Fruit fly (Drosophila melanogaster): ENCODE results near the gene Pdss2.
A peak's percentile ranks its signal among the peaks of the same experiment; 100 is the strongest.

The Pdss2 gene

dm6 chr3L:21058651-21059050 lies 30.9 kb downstream of the Pdss2 start (continued):
- TF ChIP-seq HmgZ (tag; optimal IDR thresholded peaks at IDR 0.05) (peak; percentile 37), CG7963 (GFP tag; IDR thresholded peaks at IDR 0.05; ENCODE audit: partially characterized antibody) (0 out of 3 replicates have a peak, but pooled peaks have one; percentile 32), CG12104 (GFP tag; optimal IDR thresholded peaks at IDR 0.05) (no peak), CG6175 (GFP tag; IDR thresholded peaks at IDR 0.05) (0 out of 3 replicates have a peak, but pooled peaks have one; percentile 9), Pdp1 (GFP tag; optimal IDR thresholded peaks at IDR 0.05) (peak in 1 of 2 experiments; percentile 40), luna (GFP tag; optimal IDR thresholded peaks at IDR 0.05) (no peak), CG18476 (GFP tag; optimal IDR thresholded peaks at IDR 0.05) (no peak), prd (optimal IDR thresholded peaks at IDR 0.05) (no peak), prd (GFP tag; IDR thresholded peaks at IDR 0.05) (no peak), Eip74EF (GFP tag; optimal IDR thresholded peaks at IDR 0.05) (peak in 1 of 2 experiments; percentile 52), stwl (tag; optimal IDR thresholded peaks at IDR 0.05) (no peak), CG17385 (GFP tag; optimal IDR thresholded peaks at IDR 0.05) (peak; percentile 85), crp (GFP tag; optimal IDR thresholded peaks at IDR 0.05) (no peak), CG4360 (GFP tag; IDR thresholded peaks at IDR 0.05) (peak; percentile 62), CG1024 (GFP tag; IDR thresholded peaks at IDR 0.05) (no peak), CG14710 (tag; optimal IDR thresholded peaks at IDR 0.05) (no peak), CG6854 (GFP tag; optimal IDR thresholded peaks at IDR 0.05) (peak; percentile 4), Spps (tag; optimal IDR thresholded peaks at IDR 0.05) (no peak), sr (GFP tag; IDR thresholded peaks at IDR 0.05) (peak; percentile 57; the same call in 2 of the 3 replicates), CG3281 (GFP tag; optimal IDR thresholded peaks at IDR 0.05) (no peak), slou (GFP tag; optimal IDR thresholded peaks at IDR 0.05) (no peak), Optix (GFP tag; IDR thresholded peaks at IDR 0.05) (no peak), CoRest (tag; optimal IDR thresholded peaks at IDR 0.05) (no peak), CG9817 (tag; optimal IDR thresholded peaks at IDR 0.05) (no peak), sqz (GFP tag; optimal IDR thresholded peaks at IDR 0.05) (no peak), scrt (GFP tag; optimal IDR thresholded peaks at IDR 0.05) (no peak), CG30403 (GFP tag; optimal IDR thresholded peaks at IDR 0.05) (no peak), CG10274 (GFP tag; optimal IDR thresholded peaks at IDR 0.05) (no peak), Mes4 (GFP tag; optimal IDR thresholded peaks at IDR 0.05) (no peak), nmo (GFP tag; optimal IDR thresholded peaks at IDR 0.05) (no peak), GATAe (GFP tag; conservative IDR thresholded peaks at IDR 0.05) (no peak), Taf1 (GFP tag; IDR thresholded peaks at IDR 0.05) (0 out of 2 replicates have a peak, but pooled peaks have one; percentile 14), sob (GFP tag; IDR thresholded peaks at IDR 0.05) (peak; percentile 47; the same call in 1 of the 2 replicates), CG12299 (tag; optimal IDR thresholded peaks at IDR 0.05) (no peak), CG16813 (GFP tag; IDR thresholded peaks at IDR 0.05; ENCODE audit: partially characterized antibody) (no peak), cwo (GFP tag; optimal IDR thresholded peaks at IDR 0.05) (peak; percentile 7), CG6272 (GFP tag; IDR thresholded peaks at IDR 0.05) (no peak), zen (tag; optimal IDR thresholded peaks at IDR 0.05) (no peak), HLH4C (GFP tag; IDR thresholded peaks at IDR 0.05; ENCODE audit: partially characterized antibody) (no peak), ara (GFP tag; IDR thresholded peaks at IDR 0.05) (no peak), pros (GFP tag; optimal IDR thresholded peaks at IDR 0.05) (no peak), CG8924 (tag; optimal IDR thresholded peaks at IDR 0.05) (peak; percentile 21), ash1 (GFP tag; optimal IDR thresholded peaks at IDR 0.05) (no peak), pnt (GFP tag; optimal IDR thresholded peaks at IDR 0.05) (no peak), CG11456 (GFP tag; IDR thresholded peaks at IDR 0.05) (peak; percentile 72; the same call in 2 of the 3 replicates), wdn (GFP tag; IDR thresholded peaks at IDR 0.05) (no peak), kah (GFP tag; optimal IDR thresholded peaks at IDR 0.05) (peak; percentile 23), CG34224 (GFP tag; IDR thresholded peaks at IDR 0.05; ENCODE audit: partially characterized antibody) (peak; percentile 30; the same call in 1 of the 3 replicates), CG2202 (tag; optimal IDR thresholded peaks at IDR 0.05) (no peak), shn (GFP tag; optimal IDR thresholded peaks at IDR 0.05) (no peak)
